Fruit fly (Drosophila melanogaster) whole organism, pupa: ENCODE results near the gene CG44837.

Experiments
- CG10348 ChIP-seq: fragments of 200-800 bp; sonication (Bioruptor generic); IDR thresholded peaks from 2 replicates; pipeline ENCODE4 v1.3.6; 2022; ENCODE audit warnings: missing biosample characterization, missing genetic modification characterization
- CG32121 ChIP-seq: fragments of 200-800 bp; sonication (Bioruptor generic); IDR thresholded peaks from 2 replicates; pipeline ENCODE4 v1.3.6; 2022; ENCODE audit warnings: missing biosample characterization, missing genetic modification characterization
- Snoo ChIP-seq: fragments of 200-800 bp; sonication (Bioruptor generic); optimal IDR thresholded peaks from 3 replicates; lab custom pipeline; 2017; ENCODE audit warnings: missing biosample characterization, mild to moderate bottlenecking, missing genetic modification characterization, inconsistent platforms
- rn ChIP-seq: fragments of 200-800 bp; sonication (Bioruptor generic); IDR thresholded peaks from 2 replicates; pipeline ENCODE4 v1.3.6; 2022; ENCODE audit warnings: missing biosample characterization, missing genetic modification characterization

- TF ChIP-seq Snoo (tag; lab: Kevin White, UChicago), result no peak
- no peak for TF ChIP-seq CG32121 (GFP tag; lab: Robert Waterston, UW)
- TF ChIP-seq rn, result no peak
- no peak for TF ChIP-seq CG10348 (GFP tag; lab: Robert Waterston, UW)
Observed at dm6 chr3L:11869328-11869727, 69.3 kb downstream of the CG44837 start.
